Fruit fly (Drosophila melanogaster) whole organism: ENCODE data around the gene CG9287.

Source experiments
- CG8478 ChIP-seq: fragments of >200 bp; optimal IDR thresholded peaks from 2 replicates; lab custom pipeline; 2018; ENCODE audit warnings: inconsistent platforms
- Dll ChIP-seq: fragments of >200 bp; optimal IDR thresholded peaks from 2 replicates; lab custom pipeline; 2017
- pan ChIP-seq: fragments of >200 bp; optimal IDR thresholded peaks from 2 replicates; lab custom pipeline; 2017

DNA sequence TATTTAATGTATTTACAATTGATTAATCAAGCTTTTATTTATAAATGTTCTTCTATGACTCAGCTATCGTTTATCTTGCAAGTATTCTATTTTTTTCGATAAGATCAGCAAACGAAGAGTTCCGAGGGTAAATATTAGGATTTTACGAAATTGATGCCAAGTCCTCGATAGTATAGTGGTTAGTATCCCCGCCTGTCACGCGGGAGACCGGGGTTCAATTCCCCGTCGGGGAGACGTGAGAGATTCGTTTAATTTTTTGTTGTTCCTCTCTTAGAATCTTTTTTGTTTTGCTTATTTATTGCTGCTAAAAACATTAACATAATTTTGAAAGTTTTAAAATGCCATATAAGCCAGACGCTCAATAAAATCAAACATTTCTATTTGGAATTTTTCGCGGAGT lies 657 bp downstream of the CG9287 start:
- TF ChIP-seq pan (lab: Kevin White, UChicago): no peak
- no peak for TF ChIP-seq CG8478 (lab: Kevin White, UChicago)
- no peak for TF ChIP-seq Dll (lab: Kevin White, UChicago)
